Worm (Caenorhabditis elegans): ENCODE results near the gene F57H12.5.

The F57H12.5 gene

ce11 chrIV:7924975-7925828 is 41.9 kb upstream of the F57H12.5 start (continued):
- TF ChIP-seq K11D2.4 (GFP tag; IDR thresholded peaks at IDR 0.05) (no peak), ceh-100 (GFP tag; IDR thresholded peaks at IDR 0.05) (peak; percentile 29; the same call in 1 of the 2 replicates), attf-3 (GFP tag; conservative IDR thresholded peaks at IDR 0.05) (no peak), gei-17 (GFP tag; optimal IDR thresholded peaks at IDR 0.05) (no peak), bed-1 (GFP tag; IDR thresholded peaks at IDR 0.05) (no peak), lsy-27 (tag; optimal IDR thresholded peaks at IDR 0.05; ENCODE audit: borderline replicate concordance, insufficient read depth) (no peak), chd-7 (tag; optimal IDR thresholded peaks at IDR 0.05) (no peak), tlf-1 (GFP tag; optimal IDR thresholded peaks at IDR 0.05) (peak; percentile 58), Y79H2A.3 (GFP tag; conservative IDR thresholded peaks at IDR 0.05) (no peak)

- no peak for TF ChIP-seq attf-6 (GFP tag; IDR thresholded peaks at IDR 0.05)
- TF ChIP-seq egrh-3 (GFP tag; IDR thresholded peaks at IDR 0.05), result peak; percentile 81; the same call in 1 of the 2 replicates
- no peak for TF ChIP-seq ztf-25 (GFP tag; IDR thresholded peaks at IDR 0.05)
- no peak for TF ChIP-seq ztf-6 (GFP tag; IDR thresholded peaks at IDR 0.05)
- no peak for TF ChIP-seq lin-35 (GFP tag; optimal IDR thresholded peaks at IDR 0.05)
- peak; percentile 24 for TF ChIP-seq F23B12.7 (tag; optimal IDR thresholded peaks at IDR 0.05; ENCODE audit: insufficient read depth)
- no peak for TF ChIP-seq aptf-2 (GFP tag; conservative IDR thresholded peaks at IDR 0.05)
- TF ChIP-seq dpl-1 (GFP tag; optimal IDR thresholded peaks at IDR 0.05), result no peak
- no peak for TF ChIP-seq F10E7.11 (tag; optimal IDR thresholded peaks at IDR 0.05)
- peak; percentile 19 for TF ChIP-seq snpc-3.4 (tag; optimal IDR thresholded peaks at IDR 0.05)
- no peak for TF ChIP-seq ztf-18 (tag; optimal IDR thresholded peaks at IDR 0.05)
- no peak for TF ChIP-seq zfh-2 (GFP tag; conservative IDR thresholded peaks at IDR 0.05)
- TF ChIP-seq mel-28 (tag; optimal IDR thresholded peaks at IDR 0.05; ENCODE audit: borderline replicate concordance), result no peak
- no peak for TF ChIP-seq pbrm-1 (GFP tag; IDR thresholded peaks at IDR 0.05)
- no peak for TF ChIP-seq let-607 (tag; optimal IDR thresholded peaks at IDR 0.05)
- no peak for TF ChIP-seq F55B11.4 (tag; optimal IDR thresholded peaks at IDR 0.05; ENCODE audit: borderline replicate concordance, insufficient read depth)
- TF ChIP-seq repo-1 (tag; optimal IDR thresholded peaks at IDR 0.05), result no peak
- TF ChIP-seq K12H6.12 (tag; optimal IDR thresholded peaks at IDR 0.05), result no peak
- TF ChIP-seq tlf-1 (GFP tag; optimal IDR thresholded peaks at IDR 0.05), result no peak
- TF ChIP-seq Y79H2A.3 (GFP tag; conservative IDR thresholded peaks at IDR 0.05), result no peak
- TF ChIP-seq F57A8.1 (GFP tag; optimal IDR thresholded peaks at IDR 0.05), result no peak
- no peak for TF ChIP-seq B0035.1 (tag; optimal IDR thresholded peaks at IDR 0.05)
- no peak for TF ChIP-seq hmg-20 (GFP tag; IDR thresholded peaks at IDR 0.05)
- TF ChIP-seq dpff-1 (tag; optimal IDR thresholded peaks at IDR 0.05), result no peak
- no peak for TF ChIP-seq efl-1 (GFP tag; optimal IDR thresholded peaks at IDR 0.05)
- TF ChIP-seq mxl-1 (tag; optimal IDR thresholded peaks at IDR 0.05), result no peak
- no peak for TF ChIP-seq ama-1 (optimal IDR thresholded peaks at IDR 0.05)
- TF ChIP-seq ama-1 (GFP tag; optimal IDR thresholded peaks at IDR 0.05), result no peak
- TF ChIP-seq tbx-9 (tag; optimal IDR thresholded peaks at IDR 0.05; ENCODE audit: borderline replicate concordance), result no peak
- TF ChIP-seq ceh-27 (GFP tag; optimal IDR thresholded peaks at IDR 0.05), result no peak
- no peak for TF ChIP-seq tbp1 (GFP tag; optimal IDR thresholded peaks at IDR 0.05)
- peak; percentile 28 for TF ChIP-seq snpc-1.3 (tag; optimal IDR thresholded peaks at IDR 0.05; ENCODE audit: insufficient read depth)
- TF ChIP-seq egl-18 (GFP tag; IDR thresholded peaks at IDR 0.05), result no peak
- no peak for TF ChIP-seq madf-6 (GFP tag; IDR thresholded peaks at IDR 0.05)
- no peak for TF ChIP-seq unc-130 (GFP tag; optimal IDR thresholded peaks at IDR 0.05)
- no peak for TF ChIP-seq madf-10 (tag; optimal IDR thresholded peaks at IDR 0.05)
- no peak for TF ChIP-seq attf-3 (GFP tag; conservative IDR thresholded peaks at IDR 0.05)
These were observed 40.8 kb upstream of the F57H12.5 start, which contains the start of gene rps-2 for ce11 chrIV:7926102-7926840. Gene rps-2 (minus strand): TSS chrIV:7926391.
